Worm (Caenorhabditis elegans) whole organism, L4/young adult: ENCODE data around the gene Y55D9A.2.

ENCODE experiments used
- W03F9.2 ChIP-seq: fragments of 150-350 bp; optimal IDR thresholded peaks from 2 replicates; lab custom pipeline; 2014; ENCODE audit warnings: missing biosample characterization, missing genetic modification characterization
- dao-5 ChIP-seq: sonication (generic microtip); optimal IDR thresholded peaks from 2 replicates; lab custom pipeline; 2016; ENCODE audit warnings: missing genotype, missing genetic modification characterization, moderate library complexity, missing compliant biosample characterization
- him-1 ChIP-seq: sonication (generic microtip); optimal IDR thresholded peaks from 2 replicates; lab custom pipeline; 2016; ENCODE audit warnings: missing genotype, missing genetic modification reagents, missing genetic modification characterization, missing compliant biosample characterization

Gene Y55D9A.2

DNA sequence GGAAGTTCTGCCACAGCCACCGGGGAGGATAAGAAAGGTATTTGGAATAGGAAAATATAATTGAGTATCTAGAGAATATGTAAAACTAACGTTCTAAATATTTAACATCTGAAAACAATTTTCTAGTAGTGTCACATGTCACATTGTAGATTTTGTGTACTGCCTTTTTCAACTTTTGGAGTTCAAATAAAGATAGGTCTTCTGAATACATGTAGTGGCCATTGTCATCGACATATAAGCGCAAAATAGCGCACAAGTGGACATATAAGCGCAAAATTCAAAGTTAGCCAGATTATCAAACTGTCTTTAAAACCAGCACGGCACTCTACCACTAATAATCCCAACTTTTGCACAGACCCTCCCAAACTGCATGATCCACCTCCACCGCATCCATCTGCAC, 31.0 kb downstream of the Y55D9A.2 start:
- no peak for TF ChIP-seq him-1 (tag; lab: Kevin White, UChicago)
- TF ChIP-seq dao-5 (tag; lab: Kevin White, UChicago), result no peak
- TF ChIP-seq W03F9.2, result no peak

DNA sequence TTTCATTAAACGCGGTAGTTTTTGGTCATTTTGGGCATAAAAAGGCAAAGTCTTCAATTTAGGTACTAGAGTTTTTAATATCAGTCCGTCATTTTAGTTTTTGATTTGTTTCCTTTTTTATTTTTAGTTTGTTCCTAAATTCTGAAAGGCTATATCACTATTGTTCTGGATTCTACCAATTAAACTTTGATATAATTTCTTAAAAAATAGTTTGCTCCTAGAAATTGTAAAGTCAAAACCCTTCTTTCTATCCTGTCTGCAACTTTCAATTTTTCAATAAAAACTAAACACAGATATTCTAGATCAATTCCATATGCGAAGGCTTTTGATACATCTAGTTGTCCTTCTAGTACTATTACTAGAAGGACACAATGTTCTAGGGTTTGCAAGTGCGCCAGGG, 32.2 kb downstream of the Y55D9A.2 start, which contains the start of gene K08E7.5:
K08E7.5 (plus strand) TSS at position 301 of the 400 bp plus-strand sequence.
- no peak for TF ChIP-seq W03F9.2
- TF ChIP-seq him-1 (tag; lab: Kevin White, UChicago), result no peak
- TF ChIP-seq dao-5 (tag; lab: Kevin White, UChicago), result no peak

DNA sequence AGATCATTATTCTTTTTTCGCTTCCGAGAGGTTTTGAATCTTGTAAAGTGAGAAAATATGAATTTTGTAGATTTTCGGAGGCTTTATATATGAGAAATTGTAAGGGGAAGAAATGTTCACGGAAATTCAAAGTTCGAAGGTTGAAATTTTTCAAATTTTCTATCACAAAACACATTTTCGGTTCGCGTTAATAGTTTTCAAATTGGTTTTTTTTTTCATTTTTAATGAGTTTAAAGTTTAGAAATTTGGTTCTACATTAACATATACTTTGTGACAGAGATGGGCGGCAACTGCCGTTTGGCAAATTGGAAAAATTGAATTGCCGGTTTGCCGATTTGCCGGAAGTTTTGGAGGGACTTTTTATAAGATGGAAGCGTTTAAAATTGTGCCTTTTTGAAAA, 34.2 kb downstream of the Y55D9A.2 start, which contains the start of gene K08E7.4:
K08E7.4 (minus strand) TSS at position 101 of the 400 bp plus-strand sequence.
- TF ChIP-seq W03F9.2 (no peak), dao-5 (tag; lab: Kevin White, UChicago) (no peak), him-1 (tag; lab: Kevin White, UChicago) (no peak)

DNA sequence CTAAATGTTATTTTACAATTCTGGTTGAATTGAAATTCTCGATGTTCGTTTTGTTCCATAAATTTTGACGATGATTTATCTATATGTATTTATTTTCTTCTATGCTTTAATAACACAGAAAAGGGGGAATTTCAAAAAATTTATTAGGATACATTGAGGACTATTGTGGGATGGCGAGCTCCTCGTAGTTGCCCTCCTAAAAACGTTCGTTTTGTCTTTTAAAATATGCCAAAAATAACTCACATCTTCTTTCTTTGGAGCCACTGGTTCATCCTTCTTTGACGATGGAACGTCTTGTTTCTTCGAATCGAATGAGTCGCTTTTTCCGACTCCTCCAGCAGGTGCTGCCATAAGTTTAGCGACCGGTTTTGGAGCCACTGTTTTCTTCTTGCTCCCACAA, 34.7 kb downstream of the Y55D9A.2 start:
- no peak for TF ChIP-seq dao-5 (tag; lab: Kevin White, UChicago)
- no peak for TF ChIP-seq him-1 (tag; lab: Kevin White, UChicago)
- TF ChIP-seq W03F9.2, result no peak

DNA sequence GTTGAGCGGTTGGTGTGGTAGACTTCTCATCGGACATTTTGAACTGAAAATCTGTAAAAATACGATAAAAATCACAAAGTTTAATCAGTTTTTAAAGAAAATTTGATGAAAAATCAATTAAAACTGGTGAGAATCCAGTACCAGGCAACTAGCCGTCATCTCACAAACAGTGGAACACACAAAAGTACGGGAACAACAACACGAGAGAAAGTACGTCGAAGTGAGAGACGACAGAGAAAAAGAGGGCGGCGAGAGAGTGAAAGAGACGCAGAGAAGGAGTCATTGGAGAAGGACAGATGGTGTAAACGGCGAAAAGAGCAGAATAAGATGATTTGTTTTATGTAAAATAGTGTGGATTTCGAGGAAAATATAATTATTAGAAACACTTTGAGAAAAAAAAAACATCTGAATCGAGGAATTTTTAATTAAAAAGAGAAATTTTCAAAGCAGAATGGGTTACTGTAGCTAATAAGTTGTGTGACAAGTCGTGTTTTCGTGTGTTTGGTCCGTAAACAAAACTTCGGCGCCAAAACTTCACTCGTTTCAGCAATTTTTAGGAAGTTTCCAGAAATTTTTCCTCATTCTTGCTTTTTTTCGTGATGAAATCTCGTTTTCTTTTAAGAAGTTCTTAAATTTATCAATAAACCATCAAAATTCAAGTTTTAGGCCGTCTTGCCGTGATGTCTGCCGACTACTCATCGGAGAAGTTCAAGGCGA, 37.9 kb downstream of the Y55D9A.2 start, which contains the start of the genes hsb-1 and let-99:
hsb-1 (minus strand) TSS at position 51 of the 717 bp plus-strand sequence.
let-99 (plus strand) TSS at position 667 of the 717 bp plus-strand sequence.
- TF ChIP-seq dao-5 (tag; lab: Kevin White, UChicago) (no peak), W03F9.2 (peak; percentile 41), him-1 (tag; lab: Kevin White, UChicago) (no peak)

DNA sequence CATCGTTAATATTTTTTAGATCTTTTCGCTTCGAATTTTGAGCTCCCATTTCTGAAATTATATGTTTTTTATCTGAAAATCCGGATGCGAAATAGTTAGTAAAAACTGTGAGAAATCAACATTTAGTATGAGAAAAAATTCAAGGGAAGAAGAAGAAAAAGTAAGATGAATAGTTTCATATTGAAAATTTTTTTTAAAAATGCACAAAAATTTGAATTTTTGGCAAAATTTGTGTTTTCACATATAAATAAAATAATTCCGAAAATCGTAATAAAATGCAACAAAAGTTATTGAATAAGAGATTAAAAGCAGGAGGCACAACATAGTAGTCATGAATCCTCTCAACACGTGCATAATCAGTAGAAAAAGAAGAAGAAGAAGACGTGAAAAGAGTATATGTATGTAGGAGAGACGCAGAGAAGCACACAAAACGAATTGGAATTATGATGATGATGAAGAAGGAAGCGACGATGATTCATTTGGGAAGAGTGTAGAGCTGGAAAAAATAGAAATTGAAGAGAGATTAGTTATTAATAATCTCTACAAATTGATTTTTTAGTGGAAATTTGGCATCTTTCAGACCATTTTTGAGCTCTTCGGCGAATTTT, 39.2 kb downstream of the Y55D9A.2 start, which contains the start of gene eak-7:
eak-7 (minus strand) TSS at position 51 of the 608 bp plus-strand sequence.
- TF ChIP-seq dao-5 (tag; lab: Kevin White, UChicago) (no peak), W03F9.2 (no peak), him-1 (tag; lab: Kevin White, UChicago) (no peak)

DNA sequence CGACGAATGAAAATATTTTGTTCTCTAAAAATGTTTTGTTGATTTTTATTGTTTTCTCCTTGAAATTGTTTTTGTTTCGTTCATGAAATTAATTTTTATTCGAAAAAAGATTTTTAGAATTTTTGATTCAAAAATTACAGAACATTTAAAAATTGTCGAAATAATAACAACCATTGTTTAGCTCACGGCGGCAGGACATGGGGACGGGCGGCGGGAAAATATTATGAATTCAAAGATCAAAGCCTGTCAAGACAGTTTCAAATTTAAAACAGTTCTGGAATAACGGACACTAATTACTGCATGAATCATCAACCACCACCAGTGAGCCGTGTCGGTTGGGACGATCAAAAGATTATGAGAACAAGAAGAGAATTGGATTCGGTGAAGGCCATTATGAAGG, 44.7 kb downstream of the Y55D9A.2 start, which contains the start of gene snb-7:
snb-7 (plus strand) TSS at position 301 of the 400 bp plus-strand sequence.
- TF ChIP-seq dao-5 (tag; lab: Kevin White, UChicago) (no peak), W03F9.2 (no peak), him-1 (tag; lab: Kevin White, UChicago) (no peak)

DNA sequence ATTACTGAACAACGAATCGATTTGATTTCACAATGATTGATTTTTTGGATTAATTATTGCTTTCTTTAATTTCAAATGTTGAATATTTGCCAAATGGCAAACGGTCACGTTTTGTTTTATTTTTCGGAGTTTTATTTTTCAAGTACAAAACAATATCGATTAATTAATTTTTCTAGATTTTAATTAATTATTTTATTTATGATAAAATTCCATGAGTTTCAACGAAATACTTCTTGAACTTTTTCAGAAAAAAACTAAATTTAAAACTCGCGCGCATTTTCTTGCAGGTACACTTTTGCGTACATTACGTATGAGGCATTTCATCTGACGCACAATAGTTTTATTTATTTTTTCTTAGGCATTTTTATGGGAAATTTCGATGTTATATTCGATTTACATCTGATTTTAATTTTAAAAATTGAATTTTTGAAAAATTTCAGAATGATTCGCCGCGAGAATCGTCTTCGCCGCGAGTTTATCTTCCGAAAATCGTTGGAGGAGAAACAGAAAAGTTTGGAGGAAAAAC, 46.2 kb downstream of the Y55D9A.2 start, which contains the start of the genes ZK795.2 and ZK795.3:
ZK795.2 (minus strand) TSS at position 51 of the 526 bp plus-strand sequence.
ZK795.3 (plus strand) TSS at position 441 of the 526 bp plus-strand sequence.
- TF ChIP-seq dao-5 (tag; lab: Kevin White, UChicago), result no peak
- TF ChIP-seq him-1 (tag; lab: Kevin White, UChicago), result no peak
- peak; percentile 70 for TF ChIP-seq W03F9.2

DNA sequence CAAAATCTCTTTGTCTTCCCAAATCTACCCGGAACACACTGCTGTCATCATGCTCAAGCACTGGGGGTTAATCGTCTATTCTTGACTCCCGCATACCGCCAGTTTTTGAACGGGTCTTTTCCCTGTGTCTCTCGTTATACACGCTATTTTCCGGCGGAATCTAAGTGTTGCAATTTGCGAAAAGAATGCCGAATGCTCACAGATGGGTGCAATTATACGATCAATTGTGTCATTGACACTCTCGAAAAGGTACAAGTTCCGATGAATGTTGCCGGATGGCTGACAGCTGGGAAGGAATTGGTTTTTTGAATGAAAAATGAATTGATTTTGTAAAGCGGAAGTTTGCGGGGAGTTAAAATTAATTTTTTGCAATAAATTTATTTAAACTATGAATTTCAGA, 53.3 kb downstream of the Y55D9A.2 start:
- no peak for TF ChIP-seq him-1 (tag; lab: Kevin White, UChicago)
- no peak for TF ChIP-seq dao-5 (tag; lab: Kevin White, UChicago)
- no peak for TF ChIP-seq W03F9.2
